Worm (Caenorhabditis elegans): ENCODE results near the gene C39H7.4.

C39H7.4 gene

ce11 chrIV:5598515-5599132, 15.8 kb downstream of the C39H7.4 start:
- TF ChIP-seq ztf-23 (GFP tag; IDR thresholded peaks at IDR 0.05) (no peak), med-1 (GFP tag; optimal IDR thresholded peaks at IDR 0.05; ENCODE audit: insufficient read depth) (no peak), klf-2 (GFP tag; conservative IDR thresholded peaks at IDR 0.05) (no peak), ztf-29 (GFP tag; IDR thresholded peaks at IDR 0.05) (no peak), flt-1 (GFP tag; IDR thresholded peaks at IDR 0.05) (no peak), cog-1 (tag; optimal IDR thresholded peaks at IDR 0.05) (no peak), tab-1 (GFP tag; IDR thresholded peaks at IDR 0.05) (no peak), ref-1 (GFP tag; conservative IDR thresholded peaks at IDR 0.05) (no peak), T22C8.4 (GFP tag; IDR thresholded peaks at IDR 0.05) (no peak)

DNA sequence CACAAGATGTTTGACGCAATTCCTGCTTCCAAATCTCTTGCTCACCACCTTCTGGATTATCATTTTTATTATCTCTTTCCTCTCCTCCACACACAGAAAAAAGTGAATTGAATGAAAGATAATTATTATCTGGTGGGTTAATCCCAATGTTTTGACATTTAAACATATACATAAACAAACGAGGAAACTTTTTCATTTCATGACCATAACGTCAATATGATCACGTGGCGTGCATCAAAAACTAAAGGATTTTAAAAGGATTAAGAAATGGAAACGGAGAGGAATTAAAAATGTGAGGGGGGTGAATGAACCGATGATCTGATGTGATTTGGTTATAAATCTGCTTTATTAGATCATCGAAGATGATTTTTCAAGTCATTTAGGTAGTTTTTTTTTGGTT, 18.8 kb downstream of the C39H7.4 start:
- TF ChIP-seq klf-2 (GFP tag; conservative IDR thresholded peaks at IDR 0.05) (no peak), tab-1 (GFP tag; IDR thresholded peaks at IDR 0.05) (no peak), ztf-23 (GFP tag; IDR thresholded peaks at IDR 0.05) (no peak), flt-1 (GFP tag; IDR thresholded peaks at IDR 0.05) (no peak), T22C8.4 (GFP tag; IDR thresholded peaks at IDR 0.05) (no peak), cog-1 (tag; optimal IDR thresholded peaks at IDR 0.05) (no peak), ztf-29 (GFP tag; IDR thresholded peaks at IDR 0.05) (no peak), med-1 (GFP tag; optimal IDR thresholded peaks at IDR 0.05; ENCODE audit: insufficient read depth) (no peak), ref-1 (GFP tag; conservative IDR thresholded peaks at IDR 0.05) (no peak)

ce11 chrIV:5593804-5594214, 20.6 kb downstream of the C39H7.4 start:
- no peak for TF ChIP-seq flt-1 (GFP tag; IDR thresholded peaks at IDR 0.05)
- TF ChIP-seq ztf-23 (GFP tag; IDR thresholded peaks at IDR 0.05): no peak
- peak; percentile 31 for TF ChIP-seq cog-1 (tag; optimal IDR thresholded peaks at IDR 0.05)
- TF ChIP-seq klf-2 (GFP tag; conservative IDR thresholded peaks at IDR 0.05): no peak

DNA sequence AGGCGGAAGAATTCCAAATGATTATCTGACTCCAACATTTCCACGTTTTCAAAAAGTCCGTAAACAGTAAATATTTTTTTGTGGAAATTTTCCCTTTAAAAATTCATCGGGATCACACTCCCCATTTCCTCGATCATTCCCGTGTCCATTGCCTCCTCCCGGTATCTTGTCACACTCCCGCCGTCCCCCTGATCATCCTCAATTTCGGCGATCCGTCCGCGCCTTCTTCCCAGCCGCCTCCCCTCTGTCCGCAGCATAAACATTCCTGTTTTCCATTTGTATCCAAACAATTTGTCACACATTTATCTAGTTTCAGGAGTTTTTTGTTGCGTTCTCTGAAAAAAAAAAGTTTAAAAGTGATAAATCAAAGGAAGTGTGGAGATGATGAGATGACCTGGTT, 21.5 kb downstream of the C39H7.4 start:
- no peak for TF ChIP-seq ref-1 (GFP tag; conservative IDR thresholded peaks at IDR 0.05)
- no peak for TF ChIP-seq med-1 (GFP tag; optimal IDR thresholded peaks at IDR 0.05; ENCODE audit: insufficient read depth)
- TF ChIP-seq ztf-23 (GFP tag; IDR thresholded peaks at IDR 0.05): no peak
- TF ChIP-seq klf-2 (GFP tag; conservative IDR thresholded peaks at IDR 0.05): no peak
- TF ChIP-seq ztf-29 (GFP tag; IDR thresholded peaks at IDR 0.05): no peak
- no peak for TF ChIP-seq flt-1 (GFP tag; IDR thresholded peaks at IDR 0.05)
- TF ChIP-seq T22C8.4 (GFP tag; IDR thresholded peaks at IDR 0.05): no peak
- no peak for TF ChIP-seq cog-1 (tag; optimal IDR thresholded peaks at IDR 0.05)
- TF ChIP-seq tab-1 (GFP tag; IDR thresholded peaks at IDR 0.05): no peak

ce11 chrIV:5591134-5591533, 23.3 kb downstream of the C39H7.4 start:
- TF ChIP-seq klf-2 (GFP tag; conservative IDR thresholded peaks at IDR 0.05): no peak
- no peak for TF ChIP-seq ztf-29 (GFP tag; IDR thresholded peaks at IDR 0.05)
- no peak for TF ChIP-seq T22C8.4 (GFP tag; IDR thresholded peaks at IDR 0.05)
- TF ChIP-seq ztf-23 (GFP tag; IDR thresholded peaks at IDR 0.05): no peak
- TF ChIP-seq med-1 (GFP tag; optimal IDR thresholded peaks at IDR 0.05; ENCODE audit: insufficient read depth): no peak
- TF ChIP-seq flt-1 (GFP tag; IDR thresholded peaks at IDR 0.05): no peak
- no peak for TF ChIP-seq tab-1 (GFP tag; IDR thresholded peaks at IDR 0.05)
- TF ChIP-seq cog-1 (tag; optimal IDR thresholded peaks at IDR 0.05): no peak
- TF ChIP-seq ref-1 (GFP tag; conservative IDR thresholded peaks at IDR 0.05): no peak

DNA sequence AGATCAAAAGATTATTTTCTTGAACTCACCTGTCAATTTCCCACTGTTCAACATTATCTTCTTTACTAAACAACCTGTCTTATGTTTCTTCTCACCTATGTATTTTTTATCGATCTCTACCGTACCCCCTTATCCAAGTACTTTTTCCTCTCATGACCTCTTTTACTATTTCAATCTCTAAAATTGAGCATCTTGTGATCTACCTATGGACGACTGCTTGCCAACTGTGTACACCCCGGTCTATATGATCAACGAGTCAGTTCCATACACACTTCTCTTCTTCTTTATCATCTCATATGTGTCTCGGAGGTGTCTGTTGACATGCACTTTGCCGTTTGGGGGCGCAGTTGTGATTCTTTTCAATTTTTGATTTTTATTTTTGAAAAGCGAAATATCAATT, 24.3 kb downstream of the C39H7.4 start:
- TF ChIP-seq med-1 (GFP tag; optimal IDR thresholded peaks at IDR 0.05; ENCODE audit: insufficient read depth): no peak
- TF ChIP-seq tab-1 (GFP tag; IDR thresholded peaks at IDR 0.05): no peak
- TF ChIP-seq ztf-29 (GFP tag; IDR thresholded peaks at IDR 0.05): no peak
- TF ChIP-seq flt-1 (GFP tag; IDR thresholded peaks at IDR 0.05): no peak

DNA sequence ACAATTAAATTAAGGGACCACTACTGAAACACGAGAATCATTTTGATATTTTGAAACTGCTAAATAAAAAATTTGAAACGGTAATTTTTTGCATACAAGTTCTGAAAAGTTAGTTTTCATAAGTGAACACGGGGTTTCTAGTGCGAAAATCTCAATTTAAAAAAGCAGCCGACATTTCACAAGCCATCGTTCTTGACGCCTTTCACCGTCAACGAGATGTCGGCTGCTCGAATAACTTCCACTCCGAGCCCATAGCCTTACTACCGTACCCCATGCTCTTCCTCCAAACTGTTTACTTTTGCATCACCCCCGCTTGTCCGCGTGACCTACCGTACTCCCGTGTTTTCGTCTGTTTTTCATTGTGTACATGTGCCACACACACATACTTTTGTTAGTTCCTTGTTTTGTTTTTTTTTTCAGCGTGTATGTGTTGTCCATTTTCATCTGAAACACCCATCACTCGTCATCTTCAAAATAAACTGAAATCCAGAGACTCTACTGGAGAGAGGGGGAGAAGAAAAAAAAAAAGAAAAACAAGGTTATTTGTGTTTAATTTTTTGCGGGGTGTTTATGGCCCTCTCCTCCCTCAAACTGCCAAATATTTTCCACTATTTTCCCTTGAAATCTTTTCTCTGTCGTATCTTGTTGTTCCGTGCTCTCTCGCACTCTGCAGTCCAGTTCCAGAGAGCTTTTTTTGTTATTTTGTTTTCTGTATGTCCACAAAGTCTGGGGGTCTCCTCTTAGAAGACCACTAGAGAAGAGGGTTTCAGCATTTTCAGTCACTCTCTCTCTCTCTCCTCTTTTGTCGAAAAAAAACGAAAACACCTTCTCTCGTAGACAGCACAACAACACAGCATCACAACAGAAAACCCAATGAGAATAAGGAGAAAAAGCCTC, 26.2 kb downstream of the C39H7.4 start:
- TF ChIP-seq med-1 (GFP tag; optimal IDR thresholded peaks at IDR 0.05; ENCODE audit: insufficient read depth) (no peak), cog-1 (tag; optimal IDR thresholded peaks at IDR 0.05) (no peak), ztf-29 (GFP tag; IDR thresholded peaks at IDR 0.05) (no peak), ref-1 (GFP tag; conservative IDR thresholded peaks at IDR 0.05) (no peak), T22C8.4 (GFP tag; IDR thresholded peaks at IDR 0.05) (no peak), tab-1 (GFP tag; IDR thresholded peaks at IDR 0.05) (no peak), ztf-23 (GFP tag; IDR thresholded peaks at IDR 0.05) (no peak)

ce11 chrIV:5586320-5586720, 28.1 kb downstream of the C39H7.4 start:
- TF ChIP-seq ref-1 (GFP tag; conservative IDR thresholded peaks at IDR 0.05): no peak
- TF ChIP-seq ztf-29 (GFP tag; IDR thresholded peaks at IDR 0.05): no peak
- no peak for TF ChIP-seq med-1 (GFP tag; optimal IDR thresholded peaks at IDR 0.05; ENCODE audit: insufficient read depth)
- TF ChIP-seq T22C8.4 (GFP tag; IDR thresholded peaks at IDR 0.05): no peak
- TF ChIP-seq flt-1 (GFP tag; IDR thresholded peaks at IDR 0.05): no peak
- no peak for TF ChIP-seq tab-1 (GFP tag; IDR thresholded peaks at IDR 0.05)
- TF ChIP-seq klf-2 (GFP tag; conservative IDR thresholded peaks at IDR 0.05): no peak
- TF ChIP-seq cog-1 (tag; optimal IDR thresholded peaks at IDR 0.05): no peak
- TF ChIP-seq ztf-23 (GFP tag; IDR thresholded peaks at IDR 0.05): no peak

ce11 chrIV:5584384-5584783, 30.0 kb downstream of the C39H7.4 start, which contains the start of gene fkh-7:
TSS of gene fkh-7 (plus strand) at chrIV:5584684.
- TF ChIP-seq cog-1 (tag; optimal IDR thresholded peaks at IDR 0.05) (no peak), ztf-29 (GFP tag; IDR thresholded peaks at IDR 0.05) (no peak), ztf-23 (GFP tag; IDR thresholded peaks at IDR 0.05) (no peak), med-1 (GFP tag; optimal IDR thresholded peaks at IDR 0.05; ENCODE audit: insufficient read depth) (no peak), ref-1 (GFP tag; conservative IDR thresholded peaks at IDR 0.05) (no peak), T22C8.4 (GFP tag; IDR thresholded peaks at IDR 0.05) (no peak), tab-1 (GFP tag; IDR thresholded peaks at IDR 0.05) (no peak), klf-2 (GFP tag; conservative IDR thresholded peaks at IDR 0.05) (no peak), flt-1 (GFP tag; IDR thresholded peaks at IDR 0.05) (no peak)

Measured in whole organism, midembryonic.